Comparison of ENCODE assay signal across 1 worm cellular context in genomic region chrX:7068400-7068799, ce11.
TF ChIP-seq lines count a peak whose summit lies in the region.

Gene pdi-6 (minus strand): TSS chrX:7068563.

TF ChIP-seq in whole organism, L4 larva, 104 proteins besides CTCF, POLR2A, EP300 and RAD21 (continued from another document):
- TF ChIP-seq lin-38 (GFP tag; IDR thresholded peaks at IDR 0.05; lab: Robert Waterston, UW) = peak; percentile 99
- no peak for TF ChIP-seq F49E8.2 (tag; optimal IDR thresholded peaks at IDR 0.05; lab: Kevin White, UChicago; ENCODE audit: borderline replicate concordance)
- peak; percentile 26 to 86 for TF ChIP-seq hif-1 (tag; optimal IDR thresholded peaks at IDR 0.05; lab: Kevin White, UChicago)
- peak; percentile 96 for TF ChIP-seq mes-2 (tag; optimal IDR thresholded peaks at IDR 0.05; lab: Kevin White, UChicago; ENCODE audit: poor library complexity, severe bottlenecking)
- peak; percentile 64 for TF ChIP-seq F10B5.3 (tag; optimal IDR thresholded peaks at IDR 0.05; lab: Kevin White, UChicago)
- peak; percentile 99 for TF ChIP-seq aha-1 (tag; lab: Kevin White, UChicago)
- peak in 1 of 2 experiments; percentile 5 for TF ChIP-seq daf-16 (GFP tag; optimal IDR thresholded peaks at IDR 0.05; lab: Kevin White, UChicago)
- TF ChIP-seq daf-16 (tag; optimal IDR thresholded peaks at IDR 0.05; lab: Kevin White, UChicago) = peak; percentile 54
- peak; percentile 94 for TF ChIP-seq hlh-11 (tag; optimal IDR thresholded peaks at IDR 0.05; lab: Kevin White, UChicago)
- peak; percentile 58 for TF ChIP-seq spr-1 (tag; optimal IDR thresholded peaks at IDR 0.05; lab: Kevin White, UChicago)
- 0 out of 2 replicates have a peak, but pooled peaks have one; percentile 49 for TF ChIP-seq Y75B8A.6 (GFP tag; IDR thresholded peaks at IDR 0.05; lab: Robert Waterston, UW)
- peak; percentile 92 for TF ChIP-seq dmd-6 (GFP tag; IDR thresholded peaks at IDR 0.05; lab: Robert Waterston, UW)
- peak; percentile 96 for TF ChIP-seq dmd-9 (GFP tag; IDR thresholded peaks at IDR 0.05; lab: Robert Waterston, UW)
- TF ChIP-seq lir-3 (tag; optimal IDR thresholded peaks at IDR 0.05; lab: Kevin White, UChicago) = no peak
- TF ChIP-seq Y105C5A.15 (GFP tag; IDR thresholded peaks at IDR 0.05; lab: Robert Waterston, UW) = no peak
- no peak for TF ChIP-seq tag-97 (GFP tag; IDR thresholded peaks at IDR 0.05; lab: Robert Waterston, UW)
- peak; percentile 86 for TF ChIP-seq lin-15B (tag; optimal IDR thresholded peaks at IDR 0.05; lab: Kevin White, UChicago)
TF ChIP-seq in whole organism, L4 larva: peak in this region for 55.
